Fruit fly (Drosophila melanogaster): ENCODE measurements around the gene CG13010.

CG13010 gene

dm6 chrX:16691440-16691839 lies 12.7 kb upstream of the CG13010 start (continued):
- TF ChIP-seq Sox100B (GFP tag; optimal IDR thresholded peaks at IDR 0.05) (peak; percentile 80), Eip74EF (GFP tag; optimal IDR thresholded peaks at IDR 0.05) (peak in 1 of 2 experiments; percentile 84), maf-S (GFP tag; optimal IDR thresholded peaks at IDR 0.05) (peak; percentile 73), ATbp (GFP tag; optimal IDR thresholded peaks at IDR 0.05) (peak; percentile 89), CG11696 (GFP tag; IDR thresholded peaks at IDR 0.05) (peak; percentile 97), CG30020 (tag; optimal IDR thresholded peaks at IDR 0.05) (peak; percentile 38), Awh (GFP tag; IDR thresholded peaks at IDR 0.05) (peak; percentile 91), NFAT (GFP tag; IDR thresholded peaks at IDR 0.05) (0 out of 2 replicates have a peak, but pooled peaks have one; percentile 50), her (GFP tag; optimal IDR thresholded peaks at IDR 0.05) (peak; percentile 77), aop (GFP tag; IDR thresholded peaks at IDR 0.05) (peak; percentile 80), CG7556 (GFP tag; optimal IDR thresholded peaks at IDR 0.05) (peak; percentile 64), CG2712 (tag; optimal IDR thresholded peaks at IDR 0.05) (peak; percentile 90), Ravus (GFP tag; IDR thresholded peaks at IDR 0.05) (peak; percentile 37; the same call in 1 of the 2 replicates), CG6683 (GFP tag; optimal IDR thresholded peaks at IDR 0.05) (peak; percentile 25), cato (GFP tag; optimal IDR thresholded peaks at IDR 0.05; ENCODE audit: borderline replicate concordance) (peak; percentile 68), CG12769 (tag; optimal IDR thresholded peaks at IDR 0.05) (peak; percentile 85), CG34376 (GFP tag; optimal IDR thresholded peaks at IDR 0.05) (no peak), D19B (GFP tag; optimal IDR thresholded peaks at IDR 0.05) (no peak), Sry-β (GFP tag; optimal IDR thresholded peaks at IDR 0.05) (peak; percentile 37), dmrt11E (tag; optimal IDR thresholded peaks at IDR 0.05) (peak; percentile 85), CG11723 (GFP tag; optimal IDR thresholded peaks at IDR 0.05) (peak; percentile 76), CG14965 (GFP tag; optimal IDR thresholded peaks at IDR 0.05; ENCODE audit: borderline replicate concordance) (peak; percentile 28), kay (GFP tag; optimal IDR thresholded peaks at IDR 0.05) (peak; percentile 67), tna (GFP tag; IDR thresholded peaks at IDR 0.05; ENCODE audit: partially characterized antibody) (no peak), CG5245 (GFP tag; optimal IDR thresholded peaks at IDR 0.05) (peak; percentile 87), HHEX (GFP tag; optimal IDR thresholded peaks at IDR 0.05) (peak; percentile 75), CG13296 (GFP tag; optimal IDR thresholded peaks at IDR 0.05) (peak; percentile 61), Scr (GFP tag; IDR thresholded peaks at IDR 0.05; ENCODE audit: partially characterized antibody) (no peak), HLH54F (GFP tag; optimal IDR thresholded peaks at IDR 0.05) (peak; percentile 66), Oaz (GFP tag; IDR thresholded peaks at IDR 0.05) (peak; percentile 70), Hsf (GFP tag; optimal IDR thresholded peaks at IDR 0.05) (peak; percentile 86), seq (GFP tag; IDR thresholded peaks at IDR 0.05) (peak; percentile 84), CG3726 (GFP tag; IDR thresholded peaks at IDR 0.05) (peak; percentile 84), abd-A (tag; optimal IDR thresholded peaks at IDR 0.05) (peak; percentile 22), HLH4C (GFP tag; IDR thresholded peaks at IDR 0.05; ENCODE audit: partially characterized antibody) (no peak), CG13775 (GFP tag; optimal IDR thresholded peaks at IDR 0.05) (peak; percentile 72), zen2 (GFP tag; IDR thresholded peaks at IDR 0.05; ENCODE audit: partially characterized antibody) (no peak), CG17802 (tag; optimal IDR thresholded peaks at IDR 0.05) (peak; percentile 74), jigr1 (GFP tag; IDR thresholded peaks at IDR 0.05) (peak; percentile 76; the same call in 2 of the 3 replicates), Meics (GFP tag; optimal IDR thresholded peaks at IDR 0.05) (peak; percentile 64), CG12155 (GFP tag; optimal IDR thresholded peaks at IDR 0.05) (peak; percentile 58), CG3281 (GFP tag; optimal IDR thresholded peaks at IDR 0.05) (peak; percentile 52), Mes4 (GFP tag; optimal IDR thresholded peaks at IDR 0.05) (peak; percentile 86), Aef1 (GFP tag; IDR thresholded peaks at IDR 0.05) (peak; percentile 80), lab (GFP tag; optimal IDR thresholded peaks at IDR 0.05) (peak; percentile 85), CG14710 (tag; optimal IDR thresholded peaks at IDR 0.05) (peak; percentile 83), CG4617 (GFP tag; optimal IDR thresholded peaks at IDR 0.05; ENCODE audit: borderline replicate concordance) (peak; percentile 40), shn (GFP tag; optimal IDR thresholded peaks at IDR 0.05) (peak; percentile 74), CG17912 (GFP tag; optimal IDR thresholded peaks at IDR 0.05) (no peak)

Data from whole organism, embryonic.